Worm (Caenorhabditis elegans): ENCODE measurements around the gene srj-11.

DNA sequence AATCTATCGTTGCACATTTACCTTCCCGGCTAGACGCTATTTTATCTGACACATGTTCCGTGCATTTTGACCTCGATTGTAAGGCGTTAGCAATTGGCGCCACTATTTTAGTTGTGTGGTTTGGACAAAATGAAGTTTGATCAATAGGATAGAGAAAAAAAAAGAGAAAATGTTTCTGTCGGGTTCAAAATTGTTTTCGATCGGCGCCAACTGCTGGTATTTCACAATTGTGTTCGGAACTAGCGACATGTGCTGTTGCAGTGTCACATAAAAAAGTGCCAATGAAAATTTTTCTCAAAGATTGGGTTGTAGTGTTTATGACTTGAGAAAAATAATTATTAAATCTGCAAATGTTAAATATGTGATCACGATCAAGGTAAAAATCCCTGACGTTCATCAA is 37.9 kb downstream of the srj-11 start:
- TF ChIP-seq ama-1 (optimal IDR thresholded peaks at IDR 0.05) (no peak), scrt-1 (GFP tag; IDR thresholded peaks at IDR 0.05) (no peak), flt-1 (GFP tag; IDR thresholded peaks at IDR 0.05) (no peak), tbx-37 (GFP tag; conservative IDR thresholded peaks at IDR 0.05) (no peak), ceh-36 (tag; optimal IDR thresholded peaks at IDR 0.05) (no peak), pes-1 (GFP tag; IDR thresholded peaks at IDR 0.05) (no peak), hmg-4 (GFP tag; optimal IDR thresholded peaks at IDR 0.05) (no peak), hnd-1 (tag; optimal IDR thresholded peaks at IDR 0.05) (no peak), ets-7 (tag; optimal IDR thresholded peaks at IDR 0.05) (no peak), aly-1 (tag; optimal IDR thresholded peaks at IDR 0.05) (no peak), F13C5.2 (tag; optimal IDR thresholded peaks at IDR 0.05) (no peak)
